Fruit fly (Drosophila melanogaster): ENCODE results near the gene CG43091.

dm6 chr3R:22810277-22810676 is 41.7 kb upstream of the CG43091 start:
- no peak for TF ChIP-seq salr (GFP tag; optimal IDR thresholded peaks at IDR 0.05)
- TF ChIP-seq CG6808 (GFP tag; optimal IDR thresholded peaks at IDR 0.05) = no peak
- TF ChIP-seq CG6276 (GFP tag; optimal IDR thresholded peaks at IDR 0.05) = no peak
- TF ChIP-seq esn (GFP tag; optimal IDR thresholded peaks at IDR 0.05) = no peak
- TF ChIP-seq Sox15 (GFP tag; optimal IDR thresholded peaks at IDR 0.05) = no peak
- no peak for TF ChIP-seq CG32006 (GFP tag; optimal IDR thresholded peaks at IDR 0.05)
- TF ChIP-seq Hr39 (GFP tag; optimal IDR thresholded peaks at IDR 0.05) = no peak
- TF ChIP-seq CG8632 (GFP tag; optimal IDR thresholded peaks at IDR 0.05) = no peak
- TF ChIP-seq Lpt (GFP tag; optimal IDR thresholded peaks at IDR 0.05) = no peak
- TF ChIP-seq cyc (GFP tag; optimal IDR thresholded peaks at IDR 0.05) = no peak
- no peak for TF ChIP-seq CG1621 (tag; optimal IDR thresholded peaks at IDR 0.05)
- TF ChIP-seq Hr4 (GFP tag; optimal IDR thresholded peaks at IDR 0.05) = no peak
- TF ChIP-seq CG9139 (GFP tag; optimal IDR thresholded peaks at IDR 0.05) = no peak
- TF ChIP-seq OdsH (GFP tag; optimal IDR thresholded peaks at IDR 0.05) = no peak

All from whole organism, prepupa.